Fruit fly (Drosophila melanogaster) whole organism, wandering third instar larva: ENCODE results near the gene CG34325.

Experiments
- Abd-B ChIP-seq: fragments of >200 bp; optimal IDR thresholded peaks from 2 replicates; lab custom pipeline; 2017; ENCODE audit warnings: missing biosample characterization, missing genetic modification characterization
- CG32264 ChIP-seq: fragments of 200-800 bp; sonication (Bioruptor generic); optimal IDR thresholded peaks from 2 replicates; lab custom pipeline; 2016; ENCODE audit warnings: missing biosample characterization, missing genetic modification characterization
- CG9705 ChIP-seq: fragments of 200-800 bp; sonication (Bioruptor generic); optimal IDR thresholded peaks from 2 replicates; lab custom pipeline; 2018; ENCODE audit warnings: missing biosample characterization, mild to moderate bottlenecking, missing genetic modification characterization
- CrebA ChIP-seq: fragments of 200-800 bp; sonication (Bioruptor generic); optimal IDR thresholded peaks from 2 replicates; lab custom pipeline; 2016; ENCODE audit warnings: missing biosample characterization, mild to moderate bottlenecking, missing genetic modification characterization, borderline replicate concordance
- Dif ChIP-seq: fragments of 200-275, 200-300 bp; sonication (Bioruptor generic); optimal IDR thresholded peaks from 2 replicates; lab custom pipeline; 2018; ENCODE audit warnings: missing biosample characterization, missing genetic modification characterization; ENCODE audit not compliant: partially characterized antibody
- GATAd ChIP-seq: sonication (Bioruptor generic); optimal IDR thresholded peaks from 2 replicates; lab custom pipeline; 2016; ENCODE audit warnings: missing biosample characterization, missing genetic modification characterization
- HLH106 ChIP-seq: fragments of 200-800 bp; optimal IDR thresholded peaks from 3 replicates; lab custom pipeline; 2019; ENCODE audit warnings: missing biosample characterization, mild to moderate bottlenecking, missing genetic modification characterization, moderate library complexity
- Hnf4 ChIP-seq: fragments of 200-800 bp; sonication (Bioruptor generic); optimal IDR thresholded peaks from 2 replicates; lab custom pipeline; 2016; ENCODE audit warnings: missing biosample characterization, mild to moderate bottlenecking, missing genetic modification characterization
- Hr78 ChIP-seq: fragments of >200 bp; optimal IDR thresholded peaks from 2 replicates; lab custom pipeline; 2017; ENCODE audit warnings: missing biosample characterization, missing genetic modification characterization
- Jra ChIP-seq: sonication (Bioruptor generic); optimal IDR thresholded peaks from 2 replicates; lab custom pipeline; 2016; ENCODE audit warnings: missing biosample characterization, missing genetic modification characterization
- Myc ChIP-seq: fragments of >200 bp; optimal IDR thresholded peaks from 2 replicates; lab custom pipeline; 2017
- N ChIP-seq: fragments of >200 bp; optimal IDR thresholded peaks from 2 replicates; lab custom pipeline; 2018; ENCODE audit warnings: missing biosample characterization, missing external identifiers, missing genetic modification characterization
- OdsH ChIP-seq: fragments of 200-800 bp; sonication (Bioruptor generic); optimal IDR thresholded peaks from 2 replicates; lab custom pipeline; 2016; ENCODE audit warnings: missing biosample characterization, mild to moderate bottlenecking, missing genetic modification characterization
- Rel ChIP-seq, 2 experiments: fragments of 200-800 bp; sonication (Bioruptor generic) in 1 of 2; optimal IDR thresholded peaks; 2 replicates in 1 of 2; 3 replicates in 1 of 2; lab custom pipeline; 2016 to 2019; ENCODE audit warnings: mild to moderate bottlenecking in 2 of 2, missing biosample characterization in 2 of 2, missing genetic modification characterization in 2 of 2, moderate library complexity in 1 of 2
- Sp1 ChIP-seq: fragments of 200-800 bp; sonication (Bioruptor generic); optimal IDR thresholded peaks from 3 replicates; lab custom pipeline; 2019; ENCODE audit warnings: missing biosample characterization, mild to moderate bottlenecking, missing genetic modification characterization, moderate library complexity
- Vsx2 ChIP-seq: fragments of 200-300, 225-300 bp; sonication (Bioruptor generic); optimal IDR thresholded peaks from 2 replicates; lab custom pipeline; 2018; ENCODE audit warnings: missing biosample characterization, missing genetic modification characterization; ENCODE audit not compliant: partially characterized antibody
- br ChIP-seq: fragments of 200-800 bp; sonication (Bioruptor generic); optimal IDR thresholded peaks from 2 replicates; lab custom pipeline; 2016; ENCODE audit warnings: missing biosample characterization, missing genetic modification characterization
- dl ChIP-seq, 2 experiments: fragments of 175-275, 200-275 bp in 1 of 2; fragments of 200-275 bp in 1 of 2; sonication (Bioruptor generic); optimal IDR thresholded peaks; lab custom pipeline; 2018; ENCODE audit warnings: mild to moderate bottlenecking in 2 of 2, missing biosample characterization in 2 of 2, missing genetic modification characterization in 2 of 2, moderate library complexity in 2 of 2; ENCODE audit not compliant: partially characterized antibody in 2 of 2, insufficient read depth in 1 of 2
- dmrt93B ChIP-seq: fragments of 200-800 bp; sonication (Bioruptor generic); optimal IDR thresholded peaks from 2 replicates; lab custom pipeline; 2018; ENCODE audit warnings: missing biosample characterization, mild to moderate bottlenecking, missing genetic modification characterization
- ey ChIP-seq: fragments of 200-800 bp; sonication (Bioruptor generic); optimal IDR thresholded peaks from 2 replicates; lab custom pipeline; 2016; ENCODE audit warnings: missing biosample characterization, missing genetic modification characterization
- foxo ChIP-seq, 2 experiments: fragments of 200-800 bp; sonication (Bioruptor generic); optimal IDR thresholded peaks; 2 replicates in 1 of 2; 3 replicates in 1 of 2; lab custom pipeline; 2016 to 2017; ENCODE audit warnings: missing biosample characterization in 2 of 2, missing genetic modification characterization in 2 of 2
- fru ChIP-seq: fragments of 200-800 bp; sonication (Bioruptor generic); optimal IDR thresholded peaks from 3 replicates; lab custom pipeline; 2016; ENCODE audit warnings: missing biosample characterization, mild to moderate bottlenecking, missing genetic modification characterization
- h ChIP-seq: fragments of 200-800 bp; sonication (Bioruptor generic); optimal IDR thresholded peaks from 3 replicates; lab custom pipeline; 2016; ENCODE audit warnings: missing biosample characterization, mild to moderate bottlenecking, missing genetic modification characterization
- jim ChIP-seq: fragments of 175-275, 200-325 bp; sonication (Bioruptor generic); optimal IDR thresholded peaks from 2 replicates; lab custom pipeline; 2016; ENCODE audit warnings: missing biosample characterization, mild to moderate bottlenecking, missing genetic modification characterization
- pan ChIP-seq: fragments of >200 bp; optimal IDR thresholded peaks from 2 replicates; lab custom pipeline; 2017
- psq ChIP-seq: fragments of 200-800 bp; sonication (Bioruptor generic); optimal IDR thresholded peaks from 3 replicates; lab custom pipeline; 2017; ENCODE audit warnings: missing biosample characterization, mild to moderate bottlenecking, missing genetic modification characterization, moderate library complexity
- sage ChIP-seq: fragments of 200-800 bp; sonication (Bioruptor generic); optimal IDR thresholded peaks from 2 replicates; lab custom pipeline; 2016; ENCODE audit warnings: missing biosample characterization, mild to moderate bottlenecking, missing genetic modification characterization
- sv ChIP-seq: fragments of 200-800 bp; sonication (Bioruptor generic); optimal IDR thresholded peaks from 3 replicates; lab custom pipeline; 2016; ENCODE audit warnings: missing biosample characterization, missing genetic modification characterization
- tai ChIP-seq: sonication (Bioruptor generic); optimal IDR thresholded peaks from 2 replicates; lab custom pipeline; 2016; ENCODE audit warnings: missing biosample characterization, missing genetic modification characterization
- woc ChIP-seq: sonication (Bioruptor generic); optimal IDR thresholded peaks from 2 replicates; lab custom pipeline; 2016; ENCODE audit warnings: missing biosample characterization, mild to moderate bottlenecking, missing genetic modification characterization

The CG34325 gene

DNA sequence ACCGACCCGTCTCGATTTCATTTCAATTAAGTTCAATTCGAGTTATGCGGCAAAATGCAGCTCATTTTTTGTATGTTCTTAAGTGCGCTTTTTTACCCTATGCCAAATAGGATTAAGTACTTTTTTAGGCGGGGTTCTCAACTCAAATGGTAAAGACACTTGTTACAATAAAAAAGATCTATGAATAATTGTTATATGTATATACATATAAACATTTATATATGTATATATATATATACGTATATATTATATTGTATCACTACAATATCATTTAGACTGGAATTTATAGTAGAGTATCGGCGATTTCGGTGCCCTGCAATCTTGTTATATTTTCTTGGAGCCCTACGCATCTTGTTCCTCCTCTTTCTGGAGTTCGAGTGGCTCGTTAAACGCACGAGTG is 31.2 kb downstream of the CG34325 start:
- TF ChIP-seq h (GFP tag; lab: Kevin White, UChicago) (no peak), ey (GFP tag; lab: Kevin White, UChicago) (no peak), jim (GFP tag; lab: Kevin White, UChicago) (no peak), HLH106 (tag; lab: Kevin White, UChicago) (no peak), CrebA (GFP tag; lab: Kevin White, UChicago) (no peak), dl (GFP tag; optimal IDR thresholded peaks at IDR 0.05; lab: Kevin White, UChicago; ENCODE audit: insufficient read depth in 1 of 2, partially characterized antibody in 2 of 2) (no peak), GATAd (no peak), psq (GFP tag; lab: Kevin White, UChicago) (no peak), foxo (GFP tag; optimal IDR thresholded peaks at IDR 0.05; lab: Kevin White, UChicago) (no peak), sv (GFP tag; lab: Kevin White, UChicago) (no peak), Hnf4 (GFP tag; lab: Kevin White, UChicago) (no peak), br (GFP tag; lab: Kevin White, UChicago) (no peak), dmrt93B (no peak), N (no peak), CG9705 (GFP tag; lab: Kevin White, UChicago) (no peak), OdsH (GFP tag; lab: Kevin White, UChicago) (no peak), pan (lab: Kevin White, UChicago) (no peak), CG32264 (no peak)

DNA sequence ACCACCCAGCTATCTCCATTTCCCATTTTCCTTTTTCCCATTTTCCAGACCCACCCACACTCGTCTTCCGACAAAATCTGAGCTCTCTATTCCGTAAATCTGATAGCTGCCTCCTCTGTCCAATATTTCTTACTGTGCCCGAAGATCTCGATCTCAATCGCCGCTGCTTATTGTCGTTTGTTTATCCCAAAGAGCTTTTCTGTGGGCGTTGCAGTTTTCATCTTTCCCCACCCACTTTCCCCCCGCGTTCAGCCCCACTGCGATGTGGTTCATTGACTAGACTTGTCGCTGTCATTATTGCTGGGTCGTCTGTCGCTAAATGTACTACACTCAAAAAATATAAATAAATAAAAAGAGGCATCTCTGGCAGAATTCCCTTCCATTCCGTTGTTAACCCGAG is 31.9 kb downstream of the CG34325 start:
- TF ChIP-seq GATAd, result no peak
- TF ChIP-seq h (GFP tag; lab: Kevin White, UChicago), result no peak

DNA sequence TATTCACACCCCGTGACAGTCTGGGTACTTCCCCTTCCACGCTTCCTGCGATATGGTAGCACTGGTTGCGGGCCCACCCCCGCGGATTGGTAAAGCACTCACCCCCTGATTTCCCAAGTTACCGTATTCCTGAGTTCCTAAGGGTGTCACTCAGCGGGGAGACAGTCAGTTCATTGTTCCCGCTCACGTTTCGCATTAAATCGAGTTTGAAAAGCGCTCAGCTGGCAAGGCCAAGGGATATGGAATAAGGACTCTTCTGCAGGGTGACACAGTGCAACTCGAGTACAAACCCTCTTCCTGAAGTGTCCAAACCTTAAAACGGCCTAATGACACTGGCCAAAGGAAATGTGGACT is 33.1 kb downstream of the CG34325 start:
- TF ChIP-seq Rel (GFP tag; optimal IDR thresholded peaks at IDR 0.05; lab: Kevin White, UChicago), result no peak
- peak; percentile 50 for TF ChIP-seq Rel (tag; optimal IDR thresholded peaks at IDR 0.05; lab: Kevin White, UChicago)
- no peak for TF ChIP-seq sage

DNA sequence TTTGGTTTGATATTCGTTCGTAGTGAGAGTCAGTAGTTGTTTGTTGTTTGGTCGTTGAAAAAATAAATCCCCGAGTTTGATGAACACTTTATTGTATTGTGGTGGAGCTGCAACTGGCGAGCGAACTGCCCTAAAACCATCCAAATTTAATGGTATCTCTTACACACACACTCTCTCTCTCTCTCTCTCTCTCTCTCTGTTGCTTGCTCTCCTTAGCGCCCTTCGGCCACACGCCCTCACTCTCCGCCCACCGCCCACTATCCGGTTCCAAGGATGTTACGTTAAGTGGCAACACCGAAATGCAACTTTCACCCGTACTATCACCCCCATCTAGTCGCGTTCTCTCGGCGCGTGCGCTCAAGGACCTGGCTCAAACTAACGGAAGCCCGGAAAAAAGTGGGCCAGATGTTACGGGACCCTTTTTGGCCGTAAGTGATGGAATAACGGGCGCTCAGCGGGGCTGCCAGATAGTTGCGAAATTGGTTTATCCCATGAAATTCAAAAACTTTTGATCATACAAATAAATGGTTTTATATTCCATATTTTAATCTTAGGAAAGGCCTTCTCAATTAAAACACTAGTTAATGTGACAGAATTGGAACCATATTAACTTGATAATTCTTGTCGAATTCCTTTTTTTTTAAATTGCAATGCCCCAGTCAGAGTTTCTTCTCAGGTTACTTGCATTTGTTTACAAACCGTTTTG is 33.7 kb downstream of the CG34325 start:
- TF ChIP-seq tai (no peak), sv (GFP tag; lab: Kevin White, UChicago) (no peak), GATAd (no peak), OdsH (GFP tag; lab: Kevin White, UChicago) (no peak), fru (GFP tag; lab: Kevin White, UChicago) (no peak), Hr78 (no peak), CG32264 (no peak), Sp1 (GFP tag; lab: Kevin White, UChicago) (no peak), Hnf4 (GFP tag; lab: Kevin White, UChicago) (no peak), dl (GFP tag; optimal IDR thresholded peaks at IDR 0.05; lab: Kevin White, UChicago; ENCODE audit: insufficient read depth in 1 of 2, partially characterized antibody in 2 of 2) (no peak), ey (GFP tag; lab: Kevin White, UChicago) (no peak)
- TF ChIP-seq, all 38 proteins: peak for 0

DNA sequence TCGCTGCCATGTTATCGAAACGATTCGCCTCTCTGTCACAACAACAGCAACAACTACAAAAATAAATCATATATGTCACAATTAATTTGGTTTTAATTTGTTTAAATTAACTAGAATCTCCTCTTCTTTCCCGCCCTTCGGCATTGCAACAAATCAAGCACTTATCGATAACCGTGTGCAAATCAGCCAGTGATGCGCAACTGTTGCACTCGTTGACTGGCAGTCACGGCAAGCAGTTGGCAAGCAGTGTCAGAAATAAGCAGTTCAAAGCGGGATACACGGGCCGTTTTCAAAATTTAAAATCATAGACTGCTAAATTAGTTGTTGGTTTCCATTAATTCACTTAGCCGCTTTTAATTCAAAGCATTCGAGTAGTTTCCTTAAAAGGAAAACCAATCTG is 37.4 kb downstream of the CG34325 start, which contains the start of gene Axs:
Axs (minus strand) TSS at position 131 of the 400 bp plus-strand sequence.
- peak; percentile 56 for TF ChIP-seq N
- peak; percentile 75 for TF ChIP-seq Myc (lab: Kevin White, UChicago)
- no peak for TF ChIP-seq Abd-B (GFP tag; lab: Kevin White, UChicago)
- TF ChIP-seq Dif, result peak; percentile 6
- TF ChIP-seq woc (GFP tag; lab: Kevin White, UChicago), result no peak
- TF ChIP-seq Jra (GFP tag; lab: Kevin White, UChicago), result peak; percentile 55
- peak in 1 of 2 experiments; percentile 5 for TF ChIP-seq foxo (GFP tag; optimal IDR thresholded peaks at IDR 0.05; lab: Kevin White, UChicago)

DNA sequence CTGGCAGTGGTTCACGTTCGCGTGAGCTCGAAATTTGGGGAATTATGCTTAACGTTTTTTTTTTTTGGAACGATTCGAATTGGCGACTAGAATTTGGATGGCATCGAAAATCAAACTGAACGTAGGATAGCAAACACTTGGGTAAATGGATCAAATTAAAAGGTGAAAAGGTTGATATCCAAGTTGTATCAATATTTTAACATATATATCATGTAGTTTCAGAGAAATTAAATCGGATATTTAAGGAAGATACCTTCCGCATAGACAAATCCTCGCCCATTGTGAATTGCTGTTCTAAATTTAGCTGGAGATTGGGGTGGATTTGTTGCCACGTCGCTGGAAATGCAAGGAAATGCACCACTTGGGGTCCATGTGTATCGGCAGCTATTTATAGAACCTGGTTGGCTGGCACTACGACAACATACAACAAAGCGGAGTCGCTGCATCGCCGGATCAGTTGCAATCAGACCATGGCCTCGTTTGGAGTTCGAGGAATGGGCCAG is 42.3 kb downstream of the CG34325 start, which contains the start of the genes CG13010 and sing:
CG13010 (minus strand) TSS at position 101 of the 503 bp plus-strand sequence.
sing (plus strand) TSS at position 453 of the 503 bp plus-strand sequence.
- TF ChIP-seq GATAd, result no peak
- no peak for TF ChIP-seq Vsx2
- TF ChIP-seq, all 38 proteins: peak for 0
